Fruit fly (Drosophila melanogaster) S2 (cell line): ENCODE measurements around the gene CG31404.

Experiments
- CG8478 ChIP-seq: fragments of >200 bp; optimal IDR thresholded peaks from 2 replicates; lab custom pipeline; 2018
- CTCF ChIP-seq, 2 experiments: fragments of >200 bp; optimal IDR thresholded peaks; 2 replicates each; lab custom pipeline; 2018

DNA sequence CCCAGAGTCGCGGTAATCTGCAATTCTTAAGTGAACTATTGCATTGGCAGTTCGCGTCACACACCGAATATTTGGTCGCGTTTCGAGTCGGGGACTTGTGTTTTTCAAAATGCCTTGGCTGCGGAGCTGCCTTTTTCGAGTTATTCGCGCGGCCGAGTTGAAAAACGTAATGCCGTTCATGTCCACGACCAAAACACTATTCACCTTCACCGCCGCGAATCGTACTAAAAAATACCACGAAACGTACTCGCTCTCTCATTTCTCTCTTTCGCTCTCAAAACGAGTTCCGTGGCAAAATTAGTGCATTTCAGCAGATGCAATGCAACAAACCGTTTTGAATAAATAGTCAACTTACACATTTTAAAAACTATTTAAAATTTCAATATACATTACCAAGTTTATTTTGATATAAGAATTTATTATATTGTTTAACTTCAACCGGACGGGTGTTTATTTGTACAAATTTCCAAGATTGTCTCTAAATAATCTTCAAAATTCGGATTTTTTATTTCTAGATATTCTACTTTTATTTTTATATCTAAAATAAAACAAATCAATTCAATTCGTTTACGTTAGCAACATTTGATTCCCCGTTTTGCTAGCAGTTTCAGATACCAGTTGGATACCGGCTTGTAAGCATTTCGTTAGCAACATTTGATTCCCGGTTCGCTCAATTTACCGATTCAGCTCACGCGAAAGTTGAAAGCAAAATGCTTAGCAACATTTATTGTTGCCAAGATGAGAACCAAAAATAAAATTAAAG lies 49.6 kb downstream of the CG31404 start, which contains the start of gene Delta:
- TF ChIP-seq CTCF (optimal IDR thresholded peaks at IDR 0.05; lab: Kevin White, UChicago) (no peak), CG8478 (lab: Kevin White, UChicago) (no peak)
